Fruit fly (Drosophila melanogaster) whole organism, embryonic: ENCODE measurements around the gene CG10337.

Source experiments
- Antp ChIP-seq: fragments of 200-800 bp; sonication (Bioruptor generic); optimal IDR thresholded peaks from 3 replicates; lab custom pipeline; 2016; ENCODE audit warnings: missing biosample characterization, missing genetic modification characterization
- CG10267 ChIP-seq: fragments of 200-800 bp; sonication (Bioruptor generic); optimal IDR thresholded peaks from 2 replicates; lab custom pipeline; 2018; ENCODE audit warnings: missing biosample characterization, mild to moderate bottlenecking, missing genetic modification characterization, moderate library complexity
- CG11398 ChIP-seq: fragments of 200-800 bp; sonication (Bioruptor generic); optimal IDR thresholded peaks from 2 replicates; lab custom pipeline; 2016; ENCODE audit warnings: missing biosample characterization, missing genetic modification characterization
- CG13287 ChIP-seq: fragments of 200-800 bp; sonication (Bioruptor generic); IDR thresholded peaks from 2 replicates; pipeline ENCODE4 v1.3.6; 2022; ENCODE audit warnings: missing biosample characterization, missing genetic modification characterization; ENCODE audit not compliant: partially characterized antibody
- CG14860 ChIP-seq: fragments of 200-800 bp; sonication (Bioruptor generic); IDR thresholded peaks from 3 replicates; pipeline ENCODE4 v1.3.6; 2022; ENCODE audit warnings: missing biosample characterization, missing genetic modification characterization; ENCODE audit not compliant: partially characterized antibody
- CG15011 ChIP-seq: fragments of 200-800 bp; sonication (Bioruptor generic); optimal IDR thresholded peaks from 3 replicates; lab custom pipeline; 2018; ENCODE audit warnings: missing biosample characterization, mild to moderate bottlenecking, missing genetic modification characterization
- CG16779 ChIP-seq: fragments of 200-800 bp; sonication (Bioruptor generic); IDR thresholded peaks from 2 replicates; pipeline ENCODE4 v1.3.6; 2022; ENCODE audit warnings: missing biosample characterization, missing genetic modification characterization
- CG1832 ChIP-seq: fragments of 200-800 bp; sonication (Bioruptor generic); optimal IDR thresholded peaks from 2 replicates; lab custom pipeline; 2017; ENCODE audit warnings: missing biosample characterization, mild to moderate bottlenecking, missing genetic modification characterization, inconsistent platforms
- CG2120 ChIP-seq: fragments of 200-800 bp; sonication (Bioruptor generic); optimal IDR thresholded peaks from 3 replicates; lab custom pipeline; 2016; ENCODE audit warnings: missing biosample characterization, missing genetic modification characterization
- CG2202 ChIP-seq: fragments of 200-800 bp; sonication (Bioruptor generic); optimal IDR thresholded peaks from 2 replicates; lab custom pipeline; 2018; ENCODE audit warnings: missing biosample characterization, mild to moderate bottlenecking, missing genetic modification characterization
- CG30431 ChIP-seq: fragments of 200-800 bp; sonication (Bioruptor generic); optimal IDR thresholded peaks from 2 replicates; lab custom pipeline; 2017; ENCODE audit warnings: missing biosample characterization, missing genetic modification characterization
- CG31224 ChIP-seq: fragments of 200-800 bp; sonication (Bioruptor generic); IDR thresholded peaks from 2 replicates; pipeline ENCODE4 v1.3.6; 2022; ENCODE audit warnings: missing biosample characterization, missing genetic modification characterization
- CG32532 ChIP-seq: fragments of 200-800 bp; sonication (Bioruptor generic); IDR thresholded peaks from 2 replicates; pipeline ENCODE4 v1.3.6; 2022; ENCODE audit warnings: missing biosample characterization, missing genetic modification characterization
- CG33557 ChIP-seq: fragments of 200-800 bp; sonication (Bioruptor generic); optimal IDR thresholded peaks from 2 replicates; lab custom pipeline; 2019; ENCODE audit warnings: missing biosample characterization, mild to moderate bottlenecking, missing genetic modification characterization, moderate library complexity
- CG34224 ChIP-seq: fragments of 200-800 bp; sonication (Bioruptor generic); IDR thresholded peaks from 3 replicates; pipeline ENCODE4 v1.3.6; 2022; ENCODE audit warnings: missing biosample characterization, missing genetic modification characterization; ENCODE audit not compliant: partially characterized antibody
- CG3847 ChIP-seq: fragments of 200-800 bp; sonication (Bioruptor generic); IDR thresholded peaks from 2 replicates; pipeline ENCODE4 v1.3.6; 2022; ENCODE audit warnings: missing biosample characterization, missing genetic modification characterization
- CG7357 ChIP-seq: fragments of 200-800 bp; sonication (Bioruptor generic); IDR thresholded peaks from 3 replicates; pipeline ENCODE4 v1.3.6; 2022; ENCODE audit warnings: missing biosample characterization, missing genetic modification characterization
- CG9215 ChIP-seq: fragments of 200-800 bp; sonication (Bioruptor generic); IDR thresholded peaks from 2 replicates; pipeline ENCODE4 v1.3.6; 2022; ENCODE audit warnings: missing biosample characterization, missing genetic modification characterization
- CG9727 ChIP-seq: fragments of 200-800 bp; sonication (Bioruptor generic); optimal IDR thresholded peaks from 3 replicates; lab custom pipeline; 2017; ENCODE audit warnings: missing biosample characterization, mild to moderate bottlenecking, missing genetic modification characterization
- Camta ChIP-seq: fragments of 200-800 bp; sonication (Bioruptor generic); optimal IDR thresholded peaks from 2 replicates; lab custom pipeline; 2016; ENCODE audit warnings: missing biosample characterization, missing genetic modification characterization
- Dek ChIP-seq: fragments of 200-800 bp; sonication (Bioruptor generic); optimal IDR thresholded peaks from 3 replicates; lab custom pipeline; 2019; ENCODE audit warnings: missing biosample characterization, mild to moderate bottlenecking, missing genetic modification characterization, moderate library complexity
- Dp ChIP-seq: fragments of 200-800 bp; sonication (Bioruptor generic); optimal IDR thresholded peaks from 2 replicates; lab custom pipeline; 2018; ENCODE audit warnings: missing biosample characterization, mild to moderate bottlenecking, missing genetic modification characterization, moderate library complexity
- Gug ChIP-seq: fragments of 200-800 bp; sonication (Bioruptor generic); IDR thresholded peaks from 4 replicates; pipeline ENCODE4 v1.3.6; 2022; ENCODE audit warnings: missing biosample characterization, missing genetic modification characterization
- HLH4C ChIP-seq: fragments of 200-800 bp; sonication (Bioruptor generic); IDR thresholded peaks from 3 replicates; pipeline ENCODE4 v1.3.6; 2022; ENCODE audit warnings: missing biosample characterization, missing genetic modification characterization; ENCODE audit not compliant: partially characterized antibody
- HLHmδ ChIP-seq: fragments of 200-800 bp; sonication (Bioruptor generic); optimal IDR thresholded peaks from 2 replicates; lab custom pipeline; 2018; ENCODE audit warnings: missing biosample characterization, mild to moderate bottlenecking, missing genetic modification characterization, moderate library complexity
- Hmr ChIP-seq: fragments of 200-800 bp; sonication (Bioruptor generic); optimal IDR thresholded peaks from 3 replicates; lab custom pipeline; 2017; ENCODE audit warnings: mild to moderate bottlenecking, missing biosample characterization, missing genetic modification reagents, missing genetic modification characterization
- Hr51 ChIP-seq, 2 experiments: fragments of 200-800 bp; sonication (Bioruptor generic); optimal IDR thresholded peaks; 2 replicates in 1 of 2; 3 replicates in 1 of 2; lab custom pipeline; 2016 to 2018; ENCODE audit warnings: missing biosample characterization in 2 of 2, missing genetic modification characterization in 2 of 2, mild to moderate bottlenecking in 1 of 2, moderate library complexity in 1 of 2
- Ravus ChIP-seq: fragments of 200-800 bp; sonication (Bioruptor generic); IDR thresholded peaks from 2 replicates; pipeline ENCODE4 v1.3.6; 2022; ENCODE audit warnings: missing biosample characterization, missing genetic modification characterization
- Sin3A ChIP-seq: fragments of >200 bp; optimal IDR thresholded peaks from 2 replicates; lab custom pipeline; 2018
- TFAM ChIP-seq: fragments of 200-800 bp; sonication (Bioruptor generic); optimal IDR thresholded peaks from 2 replicates; lab custom pipeline; 2017; ENCODE audit warnings: missing biosample characterization, missing genetic modification characterization, inconsistent platforms
- Usf ChIP-seq: fragments of 200-800 bp; sonication (Bioruptor generic); optimal IDR thresholded peaks from 2 replicates; lab custom pipeline; 2017; ENCODE audit warnings: missing genotype, missing biosample characterization, missing genetic modification characterization
- YL-1 ChIP-seq: fragments of 200-800 bp; sonication (Bioruptor generic); optimal IDR thresholded peaks from 3 replicates; lab custom pipeline; 2017; ENCODE audit warnings: missing biosample characterization, mild to moderate bottlenecking, missing genetic modification characterization
- ac ChIP-seq: fragments of 200-800 bp; sonication (Bioruptor generic); optimal IDR thresholded peaks from 3 replicates; lab custom pipeline; 2017; ENCODE audit warnings: missing biosample characterization, mild to moderate bottlenecking, missing genetic modification characterization
- ap ChIP-seq: fragments of 200-800 bp; sonication (Bioruptor generic); IDR thresholded peaks from 2 replicates; pipeline ENCODE4 v1.3.6; 2022; ENCODE audit warnings: missing biosample characterization, missing genetic modification characterization
- az2 ChIP-seq: fragments of 200-800 bp; sonication (Bioruptor generic); optimal IDR thresholded peaks from 3 replicates; lab custom pipeline; 2016; ENCODE audit warnings: missing biosample characterization, missing genetic modification characterization
- br ChIP-seq: fragments of >200 bp; optimal IDR thresholded peaks from 2 replicates; lab custom pipeline; 2017
- btn ChIP-seq: fragments of 200-800 bp; sonication (Bioruptor generic); optimal IDR thresholded peaks from 2 replicates; lab custom pipeline; 2016; ENCODE audit warnings: missing biosample characterization, missing genetic modification characterization
- chinmo ChIP-seq: fragments of 200-800 bp; sonication (Bioruptor generic); IDR thresholded peaks from 4 replicates; pipeline ENCODE4 v1.3.6; 2022; ENCODE audit warnings: missing biosample characterization, missing genetic modification characterization; ENCODE audit not compliant: partially characterized antibody
- croc ChIP-seq: fragments of 200-800 bp; sonication (Bioruptor generic); conservative IDR thresholded peaks from 3 replicates; pipeline ENCODE4 v1.3.6; 2022; ENCODE audit warnings: missing biosample characterization, missing genetic modification characterization
- dan ChIP-seq: fragments of 200-800 bp; sonication (Bioruptor generic); IDR thresholded peaks from 2 replicates; pipeline ENCODE4 v1.3.6; 2022; ENCODE audit warnings: missing biosample characterization, missing genetic modification characterization
- danr ChIP-seq: fragments of 200-800 bp; sonication (Bioruptor generic); IDR thresholded peaks from 2 replicates; pipeline ENCODE4 v1.3.6; 2022; ENCODE audit warnings: missing biosample characterization, missing genetic modification characterization
- exex ChIP-seq: fragments of 200-800 bp; sonication (Bioruptor generic); optimal IDR thresholded peaks from 4 replicates; lab custom pipeline; 2018; ENCODE audit warnings: missing biosample characterization, mild to moderate bottlenecking, missing genetic modification characterization, moderate library complexity
- fd102C ChIP-seq: fragments of 200-800 bp; sonication (Bioruptor generic); optimal IDR thresholded peaks from 2 replicates; lab custom pipeline; 2018; ENCODE audit warnings: missing biosample characterization, mild to moderate bottlenecking, missing genetic modification characterization, moderate library complexity
- gfzf ChIP-seq: fragments of 200-800 bp; sonication (Bioruptor generic); optimal IDR thresholded peaks from 2 replicates; lab custom pipeline; 2016; ENCODE audit warnings: missing biosample characterization, mild to moderate bottlenecking, missing genetic modification characterization, moderate library complexity
- gsb-n ChIP-seq: fragments of 200-800 bp; sonication (Bioruptor generic); optimal IDR thresholded peaks from 3 replicates; lab custom pipeline; 2018; ENCODE audit warnings: missing biosample characterization, mild to moderate bottlenecking, missing genetic modification characterization
- hth ChIP-seq: fragments of >200 bp; optimal IDR thresholded peaks from 2 replicates; lab custom pipeline; 2017; ENCODE audit warnings: inconsistent platforms
- nerfin-2 ChIP-seq: fragments of 200-800 bp; sonication (Bioruptor generic); IDR thresholded peaks from 2 replicates; pipeline ENCODE4 v1.3.6; 2022; ENCODE audit warnings: missing biosample characterization, missing genetic modification characterization; ENCODE audit not compliant: partially characterized antibody
- pho ChIP-seq: fragments of 200-800 bp; sonication (Bioruptor generic); optimal IDR thresholded peaks from 2 replicates; lab custom pipeline; 2016; ENCODE audit warnings: missing biosample characterization, missing genetic modification characterization
- pzg ChIP-seq: fragments of 200-800 bp; sonication (Bioruptor generic); optimal IDR thresholded peaks from 3 replicates; lab custom pipeline; 2018; ENCODE audit warnings: missing biosample characterization, mild to moderate bottlenecking, missing genetic modification characterization, moderate library complexity
- sim ChIP-seq: fragments of 200-800 bp; sonication (Bioruptor generic); IDR thresholded peaks from 2 replicates; pipeline ENCODE4 v1.3.6; 2022; ENCODE audit warnings: missing biosample characterization, missing genetic modification characterization
- tll ChIP-seq, 2 experiments: fragments of 200-800 bp in 1 of 2; fragments of >200 bp in 1 of 2; sonication (Bioruptor generic) in 1 of 2; optimal IDR thresholded peaks; 2 replicates each; lab custom pipeline; 2017 to 2019; ENCODE audit warnings: missing biosample characterization in 2 of 2, missing genetic modification characterization in 2 of 2, mild to moderate bottlenecking in 1 of 2, moderate library complexity in 1 of 2
- wor ChIP-seq: fragments of 200-800 bp; sonication (Bioruptor generic); IDR thresholded peaks from 2 replicates; pipeline ENCODE4 v1.3.6; 2022; ENCODE audit warnings: missing biosample characterization, missing genetic modification characterization

The CG10337 gene

DNA sequence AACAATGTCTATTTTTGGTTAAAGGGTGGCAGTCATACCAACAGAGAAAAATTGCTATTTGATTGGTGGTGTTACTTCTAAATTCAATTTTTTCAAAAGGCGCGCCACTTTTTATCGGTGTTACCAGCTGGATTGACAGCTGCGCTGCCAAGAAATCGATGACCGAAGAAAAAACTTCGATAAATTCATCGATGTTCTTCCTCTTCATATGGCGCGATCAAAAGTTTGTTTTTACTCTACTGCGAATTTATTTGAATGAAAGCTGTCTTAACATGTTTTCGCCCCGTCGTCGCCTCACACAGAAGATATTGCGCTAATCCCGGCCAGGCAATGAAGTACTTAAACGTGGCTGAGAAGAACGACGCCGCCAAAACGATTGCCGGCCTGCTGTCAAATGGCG, 48.8 kb downstream of the CG10337 start, which contains the start of gene Top3alpha:
Gene Top3alpha, plus strand, starts transcription at position 186 of the 400 bp plus-strand sequence.
- TF ChIP-seq CG2120 (GFP tag; lab: Kevin White, UChicago) (no peak), tll (GFP tag; optimal IDR thresholded peaks at IDR 0.05; lab: Kevin White, UChicago) (no peak), fd102C (GFP tag; lab: Kevin White, UChicago) (no peak), wor (no peak), pho (GFP tag; lab: Kevin White, UChicago) (no peak), CG11398 (GFP tag; lab: Kevin White, UChicago) (no peak), CG7357 (GFP tag; lab: Robert Waterston, UW) (no peak), chinmo (0 out of 4 replicates have a peak, but pooled peaks have one; percentile 10), HLHmδ (GFP tag; lab: Kevin White, UChicago) (no peak), sim (no peak), CG10267 (tag; lab: Kevin White, UChicago) (peak; percentile 21), CG30431 (GFP tag; lab: Kevin White, UChicago) (no peak), Ravus (GFP tag; lab: Robert Waterston, UW) (no peak), CG31224 (GFP tag; lab: Robert Waterston, UW) (no peak), Dek (tag; lab: Kevin White, UChicago) (no peak), Camta (GFP tag; lab: Kevin White, UChicago) (no peak), CG33557 (GFP tag; lab: Kevin White, UChicago) (no peak), btn (GFP tag; lab: Kevin White, UChicago) (no peak), Sin3A (lab: Kevin White, UChicago) (peak; percentile 48), az2 (GFP tag; lab: Kevin White, UChicago) (no peak), br (no peak), Dp (GFP tag; lab: Kevin White, UChicago) (peak; percentile 99), CG9215 (GFP tag; lab: Robert Waterston, UW) (no peak), Hr51 (GFP tag; optimal IDR thresholded peaks at IDR 0.05; lab: Kevin White, UChicago) (no peak), HLH4C (GFP tag; lab: Robert Waterston, UW) (peak; percentile 81), hth (lab: Kevin White, UChicago) (no peak), CG13287 (peak; percentile 84), CG9727 (GFP tag; lab: Kevin White, UChicago) (no peak), CG14860 (GFP tag; lab: Robert Waterston, UW) (peak; percentile 57; the same call in 1 of the 3 replicates), ac (GFP tag; lab: Kevin White, UChicago) (no peak), CG3847 (GFP tag; lab: Robert Waterston, UW) (peak; percentile 35; the same call in 1 of the 2 replicates), nerfin-2 (peak; percentile 56), exex (no peak), danr (GFP tag; lab: Robert Waterston, UW) (no peak), CG15011 (no peak), Hmr (GFP tag; lab: Kevin White, UChicago) (no peak), CG16779 (GFP tag; lab: Robert Waterston, UW) (no peak), croc (GFP tag; lab: Robert Waterston, UW) (no peak), Usf (GFP tag; lab: Kevin White, UChicago) (no peak), pzg (peak; percentile 83), dan (no peak), Antp (GFP tag; lab: Kevin White, UChicago) (no peak), gfzf (GFP tag; lab: Kevin White, UChicago) (peak; percentile 72), CG34224 (GFP tag; lab: Robert Waterston, UW) (peak; percentile 80), gsb-n (tag; lab: Kevin White, UChicago) (no peak), CG2202 (no peak), YL-1 (peak; percentile 47), Gug (GFP tag; lab: Robert Waterston, UW) (no peak), ap (GFP tag; lab: Robert Waterston, UW) (no peak), TFAM (no peak), CG1832 (no peak), CG32532 (GFP tag; lab: Robert Waterston, UW) (no peak)
